Fruit fly (Drosophila melanogaster): ENCODE measurements around the gene CG15459.

CG15459 gene

dm6 chrX:20423747-20424165, 10.4 kb upstream of the CG15459 start, which contains the start of the genes Pp4-19C and cactin (continued):
- TF ChIP-seq B-H1 (GFP tag; IDR thresholded peaks at IDR 0.05) (no peak), psq (GFP tag; optimal IDR thresholded peaks at IDR 0.05) (no peak), CG10147 (GFP tag; optimal IDR thresholded peaks at IDR 0.05) (no peak), CG17829 (tag; optimal IDR thresholded peaks at IDR 0.05) (peak; percentile 44), luna (GFP tag; optimal IDR thresholded peaks at IDR 0.05) (no peak), fru (optimal IDR thresholded peaks at IDR 0.05) (no peak), CG8281 (tag; optimal IDR thresholded peaks at IDR 0.05) (no peak), zfh2 (GFP tag; optimal IDR thresholded peaks at IDR 0.05) (peak; percentile 35), Fer2 (tag; optimal IDR thresholded peaks at IDR 0.05) (no peak), sob (GFP tag; IDR thresholded peaks at IDR 0.05) (0 out of 2 replicates have a peak, but pooled peaks have one; percentile 25), CG42726 (GFP tag; IDR thresholded peaks at IDR 0.05; ENCODE audit: partially characterized antibody) (peak; percentile 61; the same call in 1 of the 2 replicates), eyg (GFP tag; optimal IDR thresholded peaks at IDR 0.05) (no peak), CG2129 (GFP tag; IDR thresholded peaks at IDR 0.05; ENCODE audit: partially characterized antibody) (peak; percentile 71), lmd (GFP tag; IDR thresholded peaks at IDR 0.05) (peak; percentile 19; the same call in 1 of the 2 replicates), dmrt11E (tag; optimal IDR thresholded peaks at IDR 0.05) (peak; percentile 28), Eip74EF (GFP tag; optimal IDR thresholded peaks at IDR 0.05) (no peak), CG15269 (tag; optimal IDR thresholded peaks at IDR 0.05) (no peak), HmgD (GFP tag; optimal IDR thresholded peaks at IDR 0.05) (no peak), peb (GFP tag; IDR thresholded peaks at IDR 0.05) (no peak), YL-1 (GFP tag; optimal IDR thresholded peaks at IDR 0.05) (peak; percentile 79), Lim3 (GFP tag; IDR thresholded peaks at IDR 0.05) (no peak), scrt (GFP tag; optimal IDR thresholded peaks at IDR 0.05) (no peak), esg (GFP tag; conservative IDR thresholded peaks at IDR 0.05) (no peak), CG12104 (GFP tag; optimal IDR thresholded peaks at IDR 0.05) (no peak), org-1 (GFP tag; optimal IDR thresholded peaks at IDR 0.05) (no peak), wek (GFP tag; optimal IDR thresholded peaks at IDR 0.05) (no peak), Chrac-16 (GFP tag; optimal IDR thresholded peaks at IDR 0.05) (no peak), hkb (optimal IDR thresholded peaks at IDR 0.05) (no peak), hkb (GFP tag; IDR thresholded peaks at IDR 0.05) (no peak), CrebB (tag; optimal IDR thresholded peaks at IDR 0.05) (no peak), CG14050 (GFP tag; IDR thresholded peaks at IDR 0.05) (no peak), CG9817 (tag; optimal IDR thresholded peaks at IDR 0.05) (no peak), CG6683 (GFP tag; optimal IDR thresholded peaks at IDR 0.05) (no peak), CG4282 (GFP tag; optimal IDR thresholded peaks at IDR 0.05) (no peak), CG17912 (GFP tag; optimal IDR thresholded peaks at IDR 0.05) (no peak), jigr1 (GFP tag; IDR thresholded peaks at IDR 0.05) (no peak), Drgx (GFP tag; IDR thresholded peaks at IDR 0.05) (no peak), CG33213 (GFP tag; optimal IDR thresholded peaks at IDR 0.05) (no peak), vnd (GFP tag; IDR thresholded peaks at IDR 0.05; ENCODE audit: partially characterized antibody) (peak; percentile 90), toy (GFP tag; IDR thresholded peaks at IDR 0.05) (no peak), NfI (GFP tag; optimal IDR thresholded peaks at IDR 0.05) (no peak), tgo (GFP tag; IDR thresholded peaks at IDR 0.05) (no peak), ewg (GFP tag; optimal IDR thresholded peaks at IDR 0.05) (no peak), Dp (GFP tag; optimal IDR thresholded peaks at IDR 0.05) (peak; percentile 24), CG4360 (GFP tag; IDR thresholded peaks at IDR 0.05) (no peak), CG31365 (tag; optimal IDR thresholded peaks at IDR 0.05) (no peak), CG15514 (GFP tag; optimal IDR thresholded peaks at IDR 0.05) (peak; percentile 4), CG9437 (GFP tag; optimal IDR thresholded peaks at IDR 0.05) (no peak), sug (tag; optimal IDR thresholded peaks at IDR 0.05) (no peak), CG31441 (GFP tag; IDR thresholded peaks at IDR 0.05) (no peak), wor (GFP tag; IDR thresholded peaks at IDR 0.05) (no peak), inv (GFP tag; IDR thresholded peaks at IDR 0.05; ENCODE audit: partially characterized antibody) (peak; percentile 84)
